Worm (Caenorhabditis elegans) whole organism, L1 larva: ENCODE results near the gene fipr-8.

Source experiments
- C16A3.4 ChIP-seq: fragments of 150-350 bp; optimal IDR thresholded peaks from 2 replicates; lab custom pipeline; 2014; ENCODE audit warnings: missing biosample characterization, missing genetic modification characterization
- C34B4.2 ChIP-seq: sonication (generic microtip); optimal IDR thresholded peaks from 2 replicates; lab custom pipeline; 2017; ENCODE audit warnings: mild to moderate bottlenecking, missing genetic modification characterization, missing compliant biosample characterization
- F16B12.6 ChIP-seq: fragments of 150-350 bp; optimal IDR thresholded peaks from 2 replicates; lab custom pipeline; 2014; ENCODE audit warnings: missing biosample characterization, missing genetic modification characterization
- aha-1 ChIP-seq: fragments of 150-350 bp; optimal IDR thresholded peaks from 2 replicates; lab custom pipeline; 2014; ENCODE audit warnings: missing biosample characterization, missing genetic modification characterization
- aly-2 ChIP-seq: fragments of 150-350 bp; optimal IDR thresholded peaks from 2 replicates; lab custom pipeline; 2014; ENCODE audit warnings: missing biosample characterization, missing genetic modification characterization
- ama-1 ChIP-seq: fragments of 150-350 bp; optimal IDR thresholded peaks from 2 replicates; lab custom pipeline; 2014
- blmp-1 ChIP-seq: fragments of 150-350 bp; optimal IDR thresholded peaks from 2 replicates; lab custom pipeline; 2014; ENCODE audit warnings: missing biosample characterization, missing genetic modification characterization
- ceh-8 ChIP-seq: fragments of 200-800 bp; sonication (Bioruptor generic); optimal IDR thresholded peaks from 2 replicates; lab custom pipeline; 2018; ENCODE audit warnings: mild to moderate bottlenecking, missing genetic modification characterization, moderate library complexity, missing compliant biosample characterization
- ceh-82 ChIP-seq, 3 experiments: fragments of 150-350 bp in 1 of 3; sonication (generic microtip) in 2 of 3; optimal IDR thresholded peaks; 2 replicates each; lab custom pipeline; 2014 to 2017; ENCODE audit warnings: missing biosample characterization in 3 of 3, missing genetic modification characterization in 3 of 3
- ceh-90 ChIP-seq: sonication (generic microtip); optimal IDR thresholded peaks from 2 replicates; lab custom pipeline; 2016; ENCODE audit warnings: missing genetic modification characterization, missing compliant biosample characterization
- ces-1 ChIP-seq: fragments of 150-350 bp; optimal IDR thresholded peaks from 2 replicates; lab custom pipeline; 2014; ENCODE audit warnings: missing biosample characterization, missing genetic modification reagents, missing genetic modification characterization
- dsc-1 ChIP-seq: sonication (generic microtip); optimal IDR thresholded peaks from 2 replicates; lab custom pipeline; 2016; ENCODE audit warnings: mild to moderate bottlenecking, missing genetic modification characterization, missing compliant biosample characterization
- egl-13 ChIP-seq: sonication (generic microtip); optimal IDR thresholded peaks from 2 replicates; lab custom pipeline; 2016; ENCODE audit warnings: missing genotype, missing genetic modification reagents, missing genetic modification characterization, missing compliant biosample characterization
- elt-2 ChIP-seq: sonication (generic microtip); optimal IDR thresholded peaks from 2 replicates; lab custom pipeline; 2016; ENCODE audit warnings: missing genetic modification characterization, mild to moderate bottlenecking, inconsistent platforms, missing compliant biosample characterization, missing genetic modification reagents
- elt-3 ChIP-seq, 6 experiments: fragments of 150-350 bp in 1 of 6; sonication (generic microtip); optimal IDR thresholded peaks; 2 replicates each; lab custom pipeline; 2017 to 2018; ENCODE audit warnings: missing biosample characterization in 6 of 6, missing genetic modification characterization in 6 of 6, inconsistent platforms in 1 of 6
- grh-1 ChIP-seq: fragments of 200-800 bp; sonication (Bioruptor generic); IDR thresholded peaks from 2 replicates; pipeline ENCODE4 v1.3.6; 2022; ENCODE audit warnings: missing genetic modification reagents, missing genetic modification characterization, missing compliant biosample characterization
- lin-13 ChIP-seq: fragments of 150-350 bp; optimal IDR thresholded peaks from 2 replicates; lab custom pipeline; 2014; ENCODE audit warnings: missing biosample characterization, missing genetic modification reagents, missing genetic modification characterization
- lin-14 ChIP-seq: fragments of 200-800 bp; sonication (Bioruptor generic); optimal IDR thresholded peaks from 2 replicates; lab custom pipeline; 2018; ENCODE audit warnings: mild to moderate bottlenecking, missing genetic modification characterization, moderate library complexity, missing compliant biosample characterization
- lin-39 ChIP-seq: fragments of 150-350 bp; optimal IDR thresholded peaks from 2 replicates; lab custom pipeline; 2014; ENCODE audit warnings: missing biosample characterization, missing genetic modification reagents, missing genetic modification characterization
- lir-3 ChIP-seq: sonication (generic microtip); optimal IDR thresholded peaks from 2 replicates; lab custom pipeline; 2016; ENCODE audit warnings: mild to moderate bottlenecking, missing genetic modification characterization, moderate library complexity, missing compliant biosample characterization; ENCODE audit not compliant: poor library complexity
- lsy-2 ChIP-seq, 2 experiments: fragments of 150-350 bp; optimal IDR thresholded peaks; 2 replicates each; lab custom pipeline; 2014; ENCODE audit warnings: missing biosample characterization in 2 of 2, missing genetic modification characterization in 2 of 2
- mab-9 ChIP-seq: fragments of 200-800 bp; sonication (Bioruptor generic); IDR thresholded peaks from 2 replicates; pipeline ENCODE4 v1.3.6; 2022; ENCODE audit warnings: missing genetic modification reagents, missing genetic modification characterization, missing compliant biosample characterization
- mdl-1 ChIP-seq, 2 experiments: fragments of 150-350 bp; optimal IDR thresholded peaks; 2 replicates each; lab custom pipeline; 2014 to 2017; ENCODE audit warnings: missing biosample characterization in 2 of 2, missing genetic modification characterization in 2 of 2, inconsistent platforms in 1 of 2
- mep-1 ChIP-seq: fragments of 150-350 bp; optimal IDR thresholded peaks from 2 replicates; lab custom pipeline; 2014; ENCODE audit warnings: missing biosample characterization, missing genetic modification characterization
- nhr-12 ChIP-seq: sonication (generic microtip); optimal IDR thresholded peaks from 2 replicates; lab custom pipeline; 2017; ENCODE audit warnings: missing biosample characterization, missing genetic modification characterization
- nhr-20 ChIP-seq: sonication (generic microtip); optimal IDR thresholded peaks from 2 replicates; lab custom pipeline; 2016; ENCODE audit warnings: mild to moderate bottlenecking, missing genetic modification characterization, missing compliant biosample characterization
- nhr-237 ChIP-seq: fragments of 150-350 bp; optimal IDR thresholded peaks from 2 replicates; lab custom pipeline; 2014; ENCODE audit warnings: missing biosample characterization, missing genetic modification characterization
- nhr-28 ChIP-seq: fragments of 150-350 bp; optimal IDR thresholded peaks from 2 replicates; lab custom pipeline; 2014; ENCODE audit warnings: missing biosample characterization, missing genetic modification characterization
- nhr-47 ChIP-seq: sonication (generic microtip); optimal IDR thresholded peaks from 2 replicates; lab custom pipeline; 2016; ENCODE audit warnings: mild to moderate bottlenecking, missing genetic modification characterization, moderate library complexity, missing compliant biosample characterization
- nhr-77 ChIP-seq: fragments of 150-350 bp; optimal IDR thresholded peaks from 2 replicates; lab custom pipeline; 2014; ENCODE audit warnings: missing biosample characterization, missing genetic modification characterization
- nhr-84 ChIP-seq: sonication (generic microtip); optimal IDR thresholded peaks from 2 replicates; lab custom pipeline; 2017; ENCODE audit warnings: missing biosample characterization, missing genetic modification characterization
- nhr-90 ChIP-seq: sonication (generic microtip); optimal IDR thresholded peaks from 2 replicates; lab custom pipeline; 2016; ENCODE audit warnings: mild to moderate bottlenecking, missing genetic modification characterization, missing compliant biosample characterization; ENCODE audit not compliant: poor library complexity
- pax-3 ChIP-seq: fragments of 200-800 bp; sonication (Bioruptor generic); optimal IDR thresholded peaks from 2 replicates; lab custom pipeline; 2018; ENCODE audit warnings: mild to moderate bottlenecking, missing genetic modification characterization, moderate library complexity, missing compliant biosample characterization
- pqm-1 ChIP-seq: sonication (generic microtip); optimal IDR thresholded peaks from 3 replicates; lab custom pipeline; 2017; ENCODE audit warnings: missing biosample characterization, missing genetic modification characterization
- skn-1 ChIP-seq: fragments of 150-350 bp; optimal IDR thresholded peaks from 2 replicates; lab custom pipeline; 2014; ENCODE audit warnings: missing biosample characterization, missing genetic modification characterization
- snu-23 ChIP-seq: sonication (generic microtip); optimal IDR thresholded peaks from 2 replicates; lab custom pipeline; 2016; ENCODE audit warnings: missing genetic modification characterization, missing compliant biosample characterization
- sox-4 ChIP-seq: sonication (generic microtip); optimal IDR thresholded peaks from 2 replicates; lab custom pipeline; 2016; ENCODE audit warnings: missing genetic modification characterization, missing compliant biosample characterization
- sptf-1 ChIP-seq: fragments of 150-350 bp; optimal IDR thresholded peaks from 2 replicates; lab custom pipeline; 2014; ENCODE audit warnings: missing biosample characterization, missing genetic modification characterization
- swsn-7 ChIP-seq: sonication (generic microtip); optimal IDR thresholded peaks from 2 replicates; lab custom pipeline; 2016; ENCODE audit warnings: missing genetic modification characterization, missing compliant biosample characterization
- tbx-2 ChIP-seq: sonication (generic microtip); optimal IDR thresholded peaks from 2 replicates; lab custom pipeline; 2016; ENCODE audit warnings: missing genetic modification characterization, missing compliant biosample characterization
- tlp-1 ChIP-seq: fragments of 150-350 bp; optimal IDR thresholded peaks from 2 replicates; lab custom pipeline; 2014; ENCODE audit warnings: missing biosample characterization, missing genetic modification characterization
- unc-30 ChIP-seq: sonication (generic microtip); optimal IDR thresholded peaks from 2 replicates; lab custom pipeline; 2017; ENCODE audit warnings: missing biosample characterization, missing genetic modification characterization
- unc-62 ChIP-seq: fragments of 150-350 bp; optimal IDR thresholded peaks from 2 replicates; lab custom pipeline; 2014; ENCODE audit warnings: missing biosample characterization, missing genetic modification reagents, missing genetic modification characterization
- vab-15 ChIP-seq: sonication (generic microtip); optimal IDR thresholded peaks from 2 replicates; lab custom pipeline; 2017; ENCODE audit warnings: missing genotype, mild to moderate bottlenecking, missing genetic modification characterization, missing compliant biosample characterization
- xbp-1 ChIP-seq: sonication (generic microtip); optimal IDR thresholded peaks from 2 replicates; lab custom pipeline; 2016; ENCODE audit warnings: missing genetic modification characterization, missing compliant biosample characterization
- ztf-11 ChIP-seq, 2 experiments: sonication (generic microtip); optimal IDR thresholded peaks; 2 replicates each; lab custom pipeline; 2016 to 2017; ENCODE audit warnings: missing genetic modification characterization in 2 of 2, missing biosample characterization in 1 of 2, missing compliant biosample characterization in 1 of 2
- ztf-4 ChIP-seq: fragments of 150-350 bp; optimal IDR thresholded peaks from 2 replicates; lab custom pipeline; 2014; ENCODE audit warnings: missing biosample characterization, missing genetic modification characterization

The fipr-8 gene

ce11 chrV:10204863-10205338, 34.9 kb downstream of the fipr-8 start, which contains the start of the genes ZK856.19 and ZK856.11 (continued):
- TF ChIP-seq xbp-1 (peak; percentile 77), skn-1 (tag; lab: Kevin White, UChicago) (peak; percentile 37), nhr-237 (tag; lab: Kevin White, UChicago) (no peak), mab-9 (GFP tag; lab: Robert Waterston, UW) (no peak), lin-13 (GFP tag; lab: Kevin White, UChicago) (peak; percentile 1), sptf-1 (tag; lab: Kevin White, UChicago) (no peak), vab-15 (tag; lab: Kevin White, UChicago) (no peak), pax-3 (tag; lab: Kevin White, UChicago) (no peak), ama-1 (lab: Kevin White, UChicago) (peak; percentile 6), elt-2 (tag; lab: Kevin White, UChicago) (peak; percentile 31), lin-39 (tag; lab: Kevin White, UChicago) (peak; percentile 37), grh-1 (GFP tag; lab: Robert Waterston, UW) (peak; percentile 55; the same call in 1 of the 2 replicates), ces-1 (GFP tag; lab: Kevin White, UChicago) (no peak), ceh-8 (GFP tag; lab: Kevin White, UChicago) (no peak), snu-23 (GFP tag; lab: Kevin White, UChicago) (peak; percentile 79), tlp-1 (no peak), lsy-2 (tag; optimal IDR thresholded peaks at IDR 0.05; lab: Kevin White, UChicago) (peak; percentile 79 to 88), aha-1 (tag; lab: Kevin White, UChicago) (no peak), blmp-1 (tag; lab: Kevin White, UChicago) (peak; percentile 76), nhr-47 (tag; lab: Kevin White, UChicago) (peak; percentile 83), mep-1 (tag; lab: Kevin White, UChicago) (peak; percentile 88), nhr-28 (tag; lab: Kevin White, UChicago) (no peak), sox-4 (tag; lab: Kevin White, UChicago) (peak; percentile 0), nhr-12 (tag; lab: Kevin White, UChicago) (no peak), F16B12.6 (tag; lab: Kevin White, UChicago) (peak; percentile 36), mdl-1 (tag; optimal IDR thresholded peaks at IDR 0.05; lab: Kevin White, UChicago) (no peak), lir-3 (tag; lab: Kevin White, UChicago) (peak; percentile 50), ceh-82 (tag; optimal IDR thresholded peaks at IDR 0.05; lab: Kevin White, UChicago) (peak; percentile 21 to 47 (median 40)), ceh-90 (tag; lab: Kevin White, UChicago) (no peak), tbx-2 (tag; lab: Kevin White, UChicago) (peak; percentile 78), pqm-1 (tag; lab: Kevin White, UChicago) (no peak), ztf-4 (no peak), nhr-77 (tag; lab: Kevin White, UChicago) (peak; percentile 24)

- TF ChIP-seq unc-30 (tag; lab: Kevin White, UChicago) (no peak), ceh-8 (GFP tag; lab: Kevin White, UChicago) (no peak), aly-2 (no peak), egl-13 (tag; lab: Kevin White, UChicago) (no peak), pax-3 (tag; lab: Kevin White, UChicago) (no peak), nhr-20 (tag; lab: Kevin White, UChicago) (peak; percentile 11), elt-3 (tag; optimal IDR thresholded peaks at IDR 0.05; lab: Kevin White, UChicago) (peak in 1 of 6 experiments; percentile 80), nhr-84 (tag; lab: Kevin White, UChicago) (no peak), ces-1 (GFP tag; lab: Kevin White, UChicago) (no peak), grh-1 (GFP tag; lab: Robert Waterston, UW) (no peak), mdl-1 (tag; optimal IDR thresholded peaks at IDR 0.05; lab: Kevin White, UChicago) (peak in 1 of 2 experiments; percentile 0), mab-9 (GFP tag; lab: Robert Waterston, UW) (no peak), lin-14 (GFP tag; lab: Kevin White, UChicago) (peak; percentile 38), nhr-77 (tag; lab: Kevin White, UChicago) (no peak), sptf-1 (tag; lab: Kevin White, UChicago) (no peak), ama-1 (lab: Kevin White, UChicago) (no peak), mep-1 (tag; lab: Kevin White, UChicago) (peak; percentile 20), C34B4.2 (tag; lab: Kevin White, UChicago) (no peak), elt-2 (tag; lab: Kevin White, UChicago) (peak; percentile 22), nhr-237 (tag; lab: Kevin White, UChicago) (no peak), unc-62 (no peak), ztf-11 (tag; optimal IDR thresholded peaks at IDR 0.05; lab: Kevin White, UChicago) (no peak), lin-13 (GFP tag; lab: Kevin White, UChicago) (no peak), tlp-1 (no peak), dsc-1 (tag; lab: Kevin White, UChicago) (no peak), swsn-7 (tag; lab: Kevin White, UChicago) (no peak), C16A3.4 (tag; lab: Kevin White, UChicago) (no peak), lin-39 (tag; lab: Kevin White, UChicago) (no peak), blmp-1 (tag; lab: Kevin White, UChicago) (peak; percentile 80), lir-3 (tag; lab: Kevin White, UChicago) (no peak), nhr-90 (tag; lab: Kevin White, UChicago) (no peak), vab-15 (tag; lab: Kevin White, UChicago) (no peak), snu-23 (GFP tag; lab: Kevin White, UChicago) (peak; percentile 29)
These were observed 36.2 kb downstream of the fipr-8 start, which contains the start of gene chpf-1 for ce11 chrV:10203435-10204009. chpf-1 (minus strand) TSS chrV:10203485.
